Fruit fly (Drosophila melanogaster): ENCODE data around the gene eg.

DNA sequence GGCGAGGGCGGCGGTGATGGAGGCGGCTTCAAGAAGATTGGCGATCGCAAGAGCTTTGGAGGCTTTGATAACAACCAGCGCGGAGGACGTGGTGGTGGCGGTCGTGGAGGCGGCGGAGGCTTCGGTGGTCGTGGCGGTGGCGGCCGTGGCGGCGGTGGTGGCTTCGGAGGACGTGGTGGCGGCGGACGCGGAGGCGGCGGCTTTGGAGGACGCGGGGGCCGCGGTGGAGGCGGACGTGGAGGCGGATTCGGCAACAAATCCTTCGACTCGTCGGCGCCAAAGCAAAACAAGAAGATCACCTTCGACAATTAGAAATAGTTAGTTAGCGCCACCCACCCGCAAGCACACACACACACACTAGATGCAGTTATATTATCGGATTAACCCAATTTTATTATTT is 27.1 kb downstream of the eg start:
- no peak for TF ChIP-seq mam (GFP tag; optimal IDR thresholded peaks at IDR 0.05)
- TF ChIP-seq NK7.1 (GFP tag; optimal IDR thresholded peaks at IDR 0.05), result no peak
- TF ChIP-seq Doc3 (GFP tag; IDR thresholded peaks at IDR 0.05; ENCODE audit: partially characterized antibody), result no peak
- no peak for TF ChIP-seq exex (tag; optimal IDR thresholded peaks at IDR 0.05)
- TF ChIP-seq wor (GFP tag; IDR thresholded peaks at IDR 0.05), result no peak
- TF ChIP-seq CG6654 (GFP tag; optimal IDR thresholded peaks at IDR 0.05), result no peak
- TF ChIP-seq danr (GFP tag; IDR thresholded peaks at IDR 0.05), result no peak
- TF ChIP-seq dysf (GFP tag; IDR thresholded peaks at IDR 0.05), result no peak
- no peak for TF ChIP-seq Asciz (GFP tag; optimal IDR thresholded peaks at IDR 0.05)
- no peak for TF ChIP-seq CG4820 (GFP tag; optimal IDR thresholded peaks at IDR 0.05)
- no peak for TF ChIP-seq CG15073 (GFP tag; optimal IDR thresholded peaks at IDR 0.05)
- TF ChIP-seq chm (GFP tag; IDR thresholded peaks at IDR 0.05), result no peak
- no peak for TF ChIP-seq Vsx1 (GFP tag; optimal IDR thresholded peaks at IDR 0.05)
- TF ChIP-seq CG18619 (GFP tag; optimal IDR thresholded peaks at IDR 0.05), result no peak

Data from whole organism, embryonic.